Worm (Caenorhabditis elegans) whole organism, L1 larva: ENCODE results near the gene clec-124.

Experiments used
- C16A3.4 ChIP-seq: fragments of 150-350 bp; optimal IDR thresholded peaks from 2 replicates; lab custom pipeline; 2014; ENCODE audit warnings: missing biosample characterization, missing genetic modification characterization
- F16B12.6 ChIP-seq: fragments of 150-350 bp; optimal IDR thresholded peaks from 2 replicates; lab custom pipeline; 2014; ENCODE audit warnings: missing biosample characterization, missing genetic modification characterization
- alr-1 ChIP-seq: fragments of 200-800 bp; sonication (Bioruptor generic); optimal IDR thresholded peaks from 2 replicates; lab custom pipeline; 2018; ENCODE audit warnings: borderline replicate concordance, mild to moderate bottlenecking, missing genetic modification characterization, missing compliant biosample characterization
- ama-1 ChIP-seq: fragments of 150-350 bp; optimal IDR thresholded peaks from 2 replicates; lab custom pipeline; 2014
- ceh-8 ChIP-seq: fragments of 200-800 bp; sonication (Bioruptor generic); optimal IDR thresholded peaks from 2 replicates; lab custom pipeline; 2018; ENCODE audit warnings: mild to moderate bottlenecking, missing genetic modification characterization, moderate library complexity, missing compliant biosample characterization
- ceh-82 ChIP-seq, 3 experiments: fragments of 150-350 bp in 1 of 3; sonication (generic microtip) in 2 of 3; optimal IDR thresholded peaks; 2 replicates each; lab custom pipeline; 2014 to 2017; ENCODE audit warnings: missing biosample characterization in 3 of 3, missing genetic modification characterization in 3 of 3
- ceh-88 ChIP-seq: fragments of 200-800 bp; sonication (Bioruptor generic); IDR thresholded peaks from 2 replicates; pipeline ENCODE4 v1.3.6; 2022; ENCODE audit warnings: missing genetic modification characterization, missing compliant biosample characterization
- efl-1 ChIP-seq, 4 experiments: fragments of 150-350 bp; optimal IDR thresholded peaks in 3 of 4; peaks in 1 of 4; 1 replicate in 1 of 4; 2 replicates in 3 of 4; lab custom pipeline; 2014; ENCODE audit warnings: missing biosample characterization in 2 of 4, missing genetic modification characterization in 2 of 4, missing genetic modification reagents in 2 of 4
- efl-3 ChIP-seq: fragments of 200-800 bp; sonication (Bioruptor generic); optimal IDR thresholded peaks from 2 replicates; lab custom pipeline; 2018; ENCODE audit warnings: mild to moderate bottlenecking, missing genetic modification characterization, missing compliant biosample characterization
- elt-2 ChIP-seq: sonication (generic microtip); optimal IDR thresholded peaks from 2 replicates; lab custom pipeline; 2016; ENCODE audit warnings: missing genetic modification characterization, mild to moderate bottlenecking, inconsistent platforms, missing compliant biosample characterization, missing genetic modification reagents
- fkh-4 ChIP-seq: sonication (generic microtip); optimal IDR thresholded peaks from 2 replicates; lab custom pipeline; 2016; ENCODE audit warnings: missing compliant biosample characterization, missing genetic modification characterization, borderline replicate concordance
- fos-1 ChIP-seq: fragments of 150-350 bp; optimal IDR thresholded peaks from 2 replicates; lab custom pipeline; 2014; ENCODE audit warnings: missing biosample characterization, missing genetic modification characterization
- grh-1 ChIP-seq: fragments of 200-800 bp; sonication (Bioruptor generic); IDR thresholded peaks from 2 replicates; pipeline ENCODE4 v1.3.6; 2022; ENCODE audit warnings: missing genetic modification reagents, missing genetic modification characterization, missing compliant biosample characterization
- hpl-2 ChIP-seq: fragments of 150-350 bp; optimal IDR thresholded peaks from 2 replicates; lab custom pipeline; 2014; ENCODE audit warnings: missing biosample characterization, missing genetic modification reagents, missing genetic modification characterization
- isw-1 ChIP-seq: fragments of 200-800 bp; sonication (Bioruptor generic); IDR thresholded peaks from 2 replicates; pipeline ENCODE4 v1.3.6; 2022; ENCODE audit warnings: missing genetic modification characterization, missing compliant biosample characterization
- lin-14 ChIP-seq: fragments of 200-800 bp; sonication (Bioruptor generic); optimal IDR thresholded peaks from 2 replicates; lab custom pipeline; 2018; ENCODE audit warnings: mild to moderate bottlenecking, missing genetic modification characterization, moderate library complexity, missing compliant biosample characterization
- nhr-11 ChIP-seq: fragments of 150-350 bp; optimal IDR thresholded peaks from 2 replicates; lab custom pipeline; 2014; ENCODE audit warnings: missing biosample characterization, missing genetic modification characterization
- nhr-12 ChIP-seq: sonication (generic microtip); optimal IDR thresholded peaks from 2 replicates; lab custom pipeline; 2017; ENCODE audit warnings: missing biosample characterization, missing genetic modification characterization
- nhr-20 ChIP-seq: sonication (generic microtip); optimal IDR thresholded peaks from 2 replicates; lab custom pipeline; 2016; ENCODE audit warnings: mild to moderate bottlenecking, missing genetic modification characterization, missing compliant biosample characterization
- nhr-47 ChIP-seq: sonication (generic microtip); optimal IDR thresholded peaks from 2 replicates; lab custom pipeline; 2016; ENCODE audit warnings: mild to moderate bottlenecking, missing genetic modification characterization, moderate library complexity, missing compliant biosample characterization
- nhr-76 ChIP-seq: sonication (generic microtip); optimal IDR thresholded peaks from 2 replicates; lab custom pipeline; 2017; ENCODE audit warnings: missing biosample characterization, missing genetic modification characterization
- nhr-85 ChIP-seq: sonication (generic microtip); peaks from one replicate; lab custom pipeline; 2016; ENCODE audit warnings: missing genetic modification characterization, inconsistent platforms, missing compliant biosample characterization
- pag-3 ChIP-seq: sonication (generic microtip); optimal IDR thresholded peaks from 2 replicates; lab custom pipeline; 2017; ENCODE audit warnings: missing genetic modification characterization, mild to moderate bottlenecking, missing compliant biosample characterization, antibody characterized with exemption, borderline replicate concordance; ENCODE audit not compliant: insufficient read depth
- pqm-1 ChIP-seq: sonication (generic microtip); optimal IDR thresholded peaks from 3 replicates; lab custom pipeline; 2017; ENCODE audit warnings: missing biosample characterization, missing genetic modification characterization
- rnt-1 ChIP-seq: sonication (generic microtip); optimal IDR thresholded peaks from 2 replicates; lab custom pipeline; 2016; ENCODE audit warnings: mild to moderate bottlenecking, missing genetic modification characterization, moderate library complexity, missing compliant biosample characterization
- sup-37 ChIP-seq: fragments of 200-800 bp; sonication (Bioruptor generic); optimal IDR thresholded peaks from 2 replicates; lab custom pipeline; 2018; ENCODE audit warnings: mild to moderate bottlenecking, missing genetic modification characterization, missing compliant biosample characterization
- tbx-2 ChIP-seq: sonication (generic microtip); optimal IDR thresholded peaks from 2 replicates; lab custom pipeline; 2016; ENCODE audit warnings: missing genetic modification characterization, missing compliant biosample characterization
- tlp-1 ChIP-seq: fragments of 150-350 bp; optimal IDR thresholded peaks from 2 replicates; lab custom pipeline; 2014; ENCODE audit warnings: missing biosample characterization, missing genetic modification characterization
- unc-130 ChIP-seq: fragments of 150-350 bp; optimal IDR thresholded peaks from 2 replicates; lab custom pipeline; 2017; ENCODE audit warnings: missing biosample characterization, missing genetic modification characterization, inconsistent platforms
- unc-62 ChIP-seq: fragments of 150-350 bp; optimal IDR thresholded peaks from 2 replicates; lab custom pipeline; 2014; ENCODE audit warnings: missing biosample characterization, missing genetic modification reagents, missing genetic modification characterization
- zip-4 ChIP-seq: fragments of 200-800 bp; sonication (Bioruptor generic); optimal IDR thresholded peaks from 2 replicates; lab custom pipeline; 2018; ENCODE audit warnings: mild to moderate bottlenecking, missing genetic modification characterization, moderate library complexity, missing compliant biosample characterization
- ztf-4 ChIP-seq: fragments of 150-350 bp; optimal IDR thresholded peaks from 2 replicates; lab custom pipeline; 2014; ENCODE audit warnings: missing biosample characterization, missing genetic modification characterization

The clec-124 gene

ce11 chrII:3225200-3225599, 24.3 kb upstream of the clec-124 start, which contains the start of gene ZC239.16:
ZC239.16 (minus strand) TSS chrII:3225319.
- TF ChIP-seq grh-1 (GFP tag; lab: Robert Waterston, UW) (no peak), elt-2 (tag; lab: Kevin White, UChicago) (peak; percentile 44)

ce11 chrII:3225780-3226179, 23.7 kb upstream of the clec-124 start, which contains the start of gene ZC239.17:
ZC239.17 (minus strand) TSS chrII:3225880.
- TF ChIP-seq tbx-2 (no peak), isw-1 (GFP tag; lab: Robert Waterston, UW) (no peak), ztf-4 (tag; lab: Kevin White, UChicago) (no peak), lin-14 (no peak), nhr-20 (no peak), pag-3 (tag; lab: Kevin White, UChicago) (no peak), efl-3 (GFP tag; lab: Kevin White, UChicago) (no peak), tlp-1 (tag; lab: Kevin White, UChicago) (no peak), ceh-82 (tag; optimal IDR thresholded peaks at IDR 0.05; lab: Kevin White, UChicago) (no peak), hpl-2 (GFP tag; lab: Kevin White, UChicago) (no peak), pqm-1 (tag; lab: Kevin White, UChicago) (no peak), F16B12.6 (tag; lab: Kevin White, UChicago) (no peak), nhr-85 (tag; lab: Kevin White, UChicago) (no peak), fkh-4 (tag; lab: Kevin White, UChicago) (no peak), fos-1 (no peak), ceh-8 (GFP tag; lab: Kevin White, UChicago) (no peak)

- TF ChIP-seq rnt-1 (no peak), ceh-82 (tag; optimal IDR thresholded peaks at IDR 0.05; lab: Kevin White, UChicago) (no peak), unc-62 (no peak), zip-4 (GFP tag; lab: Kevin White, UChicago) (no peak), alr-1 (tag; lab: Kevin White, UChicago) (no peak), nhr-47 (tag; lab: Kevin White, UChicago) (no peak), nhr-76 (tag; lab: Kevin White, UChicago) (no peak), tlp-1 (tag; lab: Kevin White, UChicago) (no peak), ceh-8 (GFP tag; lab: Kevin White, UChicago) (no peak)
Measured at ce11 chrII:3230422-3230821, 19.1 kb upstream of the clec-124 start, which contains the start of gene srh-297. srh-297 (minus strand) TSS chrII:3230522.

ce11 chrII:3234725-3235124, 14.8 kb upstream of the clec-124 start, which contains the start of gene C17F4.8:
C17F4.8 (minus strand) TSS chrII:3234825.
- no peak for TF ChIP-seq ceh-8 (GFP tag; lab: Kevin White, UChicago)
- no peak for TF ChIP-seq ama-1 (lab: Kevin White, UChicago)
- no peak for TF ChIP-seq tlp-1 (tag; lab: Kevin White, UChicago)
- TF ChIP-seq unc-130 (tag; lab: Kevin White, UChicago): no peak
- TF ChIP-seq nhr-12 (tag; lab: Kevin White, UChicago): no peak
- TF ChIP-seq ztf-4 (tag; lab: Kevin White, UChicago): no peak
- no peak for TF ChIP-seq nhr-20
- no peak for TF ChIP-seq zip-4 (GFP tag; lab: Kevin White, UChicago)
- no peak for TF ChIP-seq ceh-88 (GFP tag; lab: Robert Waterston, UW)
- TF ChIP-seq unc-62: no peak
- TF ChIP-seq efl-3 (GFP tag; lab: Kevin White, UChicago): no peak
- TF ChIP-seq nhr-11 (tag; lab: Kevin White, UChicago): no peak

- no peak for TF ChIP-seq sup-37 (GFP tag; lab: Kevin White, UChicago)
- TF ChIP-seq efl-1 (optimal IDR thresholded peaks at IDR 0.05; lab: Kevin White, UChicago): no peak
- TF ChIP-seq efl-1 (GFP tag; optimal IDR thresholded peaks at IDR 0.05 in 1 of 2; lab: Kevin White, UChicago): peak in 1 of 2 experiments; percentile 65
- no peak for TF ChIP-seq C16A3.4 (tag; lab: Kevin White, UChicago)
Measured at ce11 chrII:3237038-3237521, 12.4 kb upstream of the clec-124 start, which contains the start of the genes srz-67 and C17F4.11. srz-67 (minus strand) TSS chrII:3237138. C17F4.11 (plus strand) TSS chrII:3237471.
